Worm (Caenorhabditis elegans): ENCODE measurements around the gene vps-60.

DNA sequence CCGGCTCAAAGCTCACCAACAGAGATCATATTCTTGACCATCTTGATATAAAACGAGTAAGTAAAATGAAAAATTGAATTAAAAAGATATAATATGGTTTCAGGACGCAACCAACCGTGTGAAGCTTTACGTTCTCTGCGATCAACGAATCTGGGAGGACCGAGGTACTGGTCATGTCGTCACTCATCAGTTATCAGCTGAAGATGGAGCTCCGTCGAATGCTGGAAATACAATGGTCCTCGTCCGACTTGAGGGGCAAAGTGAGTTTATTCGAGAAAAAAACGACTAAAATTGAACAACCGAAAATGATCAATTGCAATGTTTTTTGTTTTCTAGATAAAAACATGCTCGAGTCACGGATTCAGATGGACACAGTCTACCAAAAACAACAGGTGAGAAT lies 2.6 kb upstream of the vps-60 start:
- TF ChIP-seq unc-39 (tag; optimal IDR thresholded peaks at IDR 0.05) (no peak), nhr-129 (tag; optimal IDR thresholded peaks at IDR 0.05) (no peak), sma-9 (GFP tag; optimal IDR thresholded peaks at IDR 0.05) (no peak), sma-9 (tag; optimal IDR thresholded peaks at IDR 0.05) (no peak), nhr-21 (tag; optimal IDR thresholded peaks at IDR 0.05) (no peak), ZK546.5 (tag; optimal IDR thresholded peaks at IDR 0.05) (no peak), egl-27 (tag; optimal IDR thresholded peaks at IDR 0.05) (no peak), lin-13 (GFP tag; optimal IDR thresholded peaks at IDR 0.05) (no peak), aly-2 (tag; optimal IDR thresholded peaks at IDR 0.05) (no peak), nhr-11 (tag; optimal IDR thresholded peaks at IDR 0.05) (no peak), ama-1 (optimal IDR thresholded peaks at IDR 0.05) (no peak), unc-55 (GFP tag; optimal IDR thresholded peaks at IDR 0.05) (no peak), mab-5 (tag; optimal IDR thresholded peaks at IDR 0.05) (no peak), zag-1 (tag; optimal IDR thresholded peaks at IDR 0.05) (no peak)
